Fruit fly (Drosophila melanogaster) whole organism, embryonic: ENCODE data around the gene Pex5.

Experiments
- Abd-B ChIP-seq: fragments of 200-800 bp; sonication (Bioruptor generic); optimal IDR thresholded peaks from 2 replicates; lab custom pipeline; 2018; ENCODE audit warnings: missing biosample characterization, mild to moderate bottlenecking, missing genetic modification characterization, moderate library complexity
- Antp ChIP-seq: fragments of 200-800 bp; sonication (Bioruptor generic); optimal IDR thresholded peaks from 3 replicates; lab custom pipeline; 2016; ENCODE audit warnings: missing biosample characterization, missing genetic modification characterization
- CG10147 ChIP-seq: fragments of 200-800 bp; sonication (Bioruptor generic); optimal IDR thresholded peaks from 2 replicates; lab custom pipeline; 2019; ENCODE audit warnings: missing biosample characterization, mild to moderate bottlenecking, missing genetic modification characterization, moderate library complexity
- CG10274 ChIP-seq: fragments of 200-800 bp; sonication (Bioruptor generic); optimal IDR thresholded peaks from 3 replicates; lab custom pipeline; 2017; ENCODE audit warnings: missing biosample characterization, mild to moderate bottlenecking, missing genetic modification characterization
- CG11723 ChIP-seq: fragments of 200-800 bp; sonication (Bioruptor generic); optimal IDR thresholded peaks from 2 replicates; lab custom pipeline; 2017; ENCODE audit warnings: missing biosample characterization, mild to moderate bottlenecking, missing genetic modification characterization
- CG12219 ChIP-seq: fragments of 200-800 bp; sonication (Bioruptor generic); optimal IDR thresholded peaks from 3 replicates; lab custom pipeline; 2018; ENCODE audit warnings: missing biosample characterization, mild to moderate bottlenecking, missing genetic modification characterization
- CG13287 ChIP-seq: fragments of 200-800 bp; sonication (Bioruptor generic); IDR thresholded peaks from 2 replicates; pipeline ENCODE4 v1.3.6; 2022; ENCODE audit warnings: missing biosample characterization, missing genetic modification characterization; ENCODE audit not compliant: partially characterized antibody
- CG17359 ChIP-seq: fragments of 200-800 bp; sonication (Bioruptor generic); optimal IDR thresholded peaks from 3 replicates; lab custom pipeline; 2018; ENCODE audit warnings: missing biosample characterization, mild to moderate bottlenecking, missing genetic modification characterization, moderate library complexity
- CG17361 ChIP-seq: fragments of 200-800 bp; sonication (Bioruptor generic); IDR thresholded peaks from 3 replicates; pipeline ENCODE4 v1.3.6; 2022; ENCODE audit warnings: missing biosample characterization, missing genetic modification characterization
- CG18262 ChIP-seq: fragments of 200-800 bp; optimal IDR thresholded peaks from 3 replicates; lab custom pipeline; 2019; ENCODE audit warnings: missing biosample characterization, mild to moderate bottlenecking, missing genetic modification characterization, moderate library complexity
- CG5245 ChIP-seq: fragments of 200-800 bp; sonication (Bioruptor generic); optimal IDR thresholded peaks from 3 replicates; lab custom pipeline; 2016; ENCODE audit warnings: missing biosample characterization, missing genetic modification characterization
- CG6175 ChIP-seq: fragments of 200-800 bp; sonication (Bioruptor generic); IDR thresholded peaks from 3 replicates; pipeline ENCODE4 v1.3.6; 2022; ENCODE audit warnings: missing biosample characterization, missing genetic modification characterization
- CG7963 ChIP-seq: fragments of 200-800 bp; sonication (Bioruptor generic); IDR thresholded peaks from 3 replicates; pipeline ENCODE4 v1.3.6; 2022; ENCODE audit warnings: missing biosample characterization, missing genetic modification characterization; ENCODE audit not compliant: partially characterized antibody
- Fer1 ChIP-seq: fragments of 200-800 bp; sonication (Bioruptor generic); optimal IDR thresholded peaks from 2 replicates; lab custom pipeline; 2017; ENCODE audit warnings: missing biosample characterization, mild to moderate bottlenecking, missing genetic modification characterization
- Gsc ChIP-seq: fragments of 200-800 bp; sonication (Bioruptor generic); IDR thresholded peaks from 2 replicates; pipeline ENCODE4 v1.3.6; 2022; ENCODE audit warnings: missing biosample characterization, missing genetic modification characterization
- H15 ChIP-seq: fragments of 200-800 bp; sonication (Bioruptor generic); IDR thresholded peaks from 3 replicates; pipeline ENCODE4 v1.3.6; 2022; ENCODE audit warnings: missing biosample characterization, missing genetic modification characterization
- Hr51 ChIP-seq, 2 experiments: fragments of 200-800 bp; sonication (Bioruptor generic); optimal IDR thresholded peaks; 2 replicates in 1 of 2; 3 replicates in 1 of 2; lab custom pipeline; 2016 to 2018; ENCODE audit warnings: missing biosample characterization in 2 of 2, missing genetic modification characterization in 2 of 2, mild to moderate bottlenecking in 1 of 2, moderate library complexity in 1 of 2
- Hr78 ChIP-seq, 2 experiments: fragments of 200-800 bp in 1 of 2; fragments of >200 bp in 1 of 2; sonication (Bioruptor generic) in 1 of 2; optimal IDR thresholded peaks; 2 replicates each; lab custom pipeline; 2017 to 2019; ENCODE audit warnings: missing biosample characterization in 2 of 2, missing genetic modification characterization in 2 of 2, mild to moderate bottlenecking in 1 of 2, moderate library complexity in 1 of 2
- Med ChIP-seq: fragments of 200-800 bp; sonication (Bioruptor generic); peaks from one replicate; lab custom pipeline; 2016; ENCODE audit warnings: missing biosample characterization, missing genetic modification characterization, mild to moderate bottlenecking, inconsistent platforms, moderate library complexity
- Optix ChIP-seq: fragments of 200-800 bp; sonication (Bioruptor generic); IDR thresholded peaks from 3 replicates; pipeline ENCODE4 v1.3.6; 2022; ENCODE audit warnings: missing biosample characterization, missing genetic modification characterization
- Sin3A ChIP-seq: fragments of >200 bp; optimal IDR thresholded peaks from 2 replicates; lab custom pipeline; 2018
- al ChIP-seq: fragments of 200-800 bp; sonication (Bioruptor generic); IDR thresholded peaks from 2 replicates; pipeline ENCODE4 v1.3.6; 2022; ENCODE audit warnings: missing biosample characterization, missing genetic modification characterization
- az2 ChIP-seq: fragments of 200-800 bp; sonication (Bioruptor generic); optimal IDR thresholded peaks from 3 replicates; lab custom pipeline; 2016; ENCODE audit warnings: missing biosample characterization, missing genetic modification characterization
- br ChIP-seq: fragments of >200 bp; optimal IDR thresholded peaks from 2 replicates; lab custom pipeline; 2017
- chm ChIP-seq: fragments of 200-800 bp; sonication (Bioruptor generic); IDR thresholded peaks from 2 replicates; pipeline ENCODE4 v1.3.6; 2022; ENCODE audit warnings: missing biosample characterization, missing genetic modification characterization
- dpn ChIP-seq, 2 experiments: fragments of 200-800 bp; sonication (Bioruptor generic); optimal IDR thresholded peaks; 3 replicates each; lab custom pipeline; 2016; ENCODE audit warnings: missing biosample characterization in 2 of 2, missing genetic modification characterization in 2 of 2
- ems ChIP-seq: fragments of 200-800 bp; sonication (Bioruptor generic); optimal IDR thresholded peaks from 3 replicates; lab custom pipeline; 2016; ENCODE audit warnings: missing biosample characterization, missing genetic modification characterization
- fd96Cb ChIP-seq: fragments of 200-800 bp; sonication (Bioruptor generic); optimal IDR thresholded peaks from 2 replicates; lab custom pipeline; 2018; ENCODE audit warnings: missing biosample characterization, mild to moderate bottlenecking, missing genetic modification characterization, moderate library complexity
- gcm2 ChIP-seq: fragments of 200-800 bp; sonication (Bioruptor generic); optimal IDR thresholded peaks from 2 replicates; lab custom pipeline; 2016; ENCODE audit warnings: missing biosample characterization, missing genetic modification characterization
- grau ChIP-seq: fragments of 200-800 bp; optimal IDR thresholded peaks from 3 replicates; lab custom pipeline; 2019; ENCODE audit warnings: missing biosample characterization, mild to moderate bottlenecking, missing genetic modification characterization, moderate library complexity
- gt ChIP-seq: fragments of 200-800 bp; sonication (Bioruptor generic); IDR thresholded peaks from 2 replicates; pipeline ENCODE4 v1.3.6; 2022; ENCODE audit warnings: missing biosample characterization, missing genetic modification characterization
- hb ChIP-seq: fragments of 200-800 bp; sonication (Bioruptor generic); IDR thresholded peaks from 3 replicates; pipeline ENCODE4 v1.3.6; 2022; ENCODE audit warnings: missing biosample characterization, missing genetic modification characterization; ENCODE audit not compliant: partially characterized antibody
- hkb ChIP-seq, 2 experiments: fragments of 200-800 bp in 1 of 2; fragments of >200 bp in 1 of 2; sonication (Bioruptor generic) in 1 of 2; IDR thresholded peaks in 1 of 2; optimal IDR thresholded peaks in 1 of 2; 2 replicates each; pipeline versions ENCODE4 v1.3.6 to Lab custom; 2017 to 2022; ENCODE audit warnings: missing biosample characterization in 1 of 2, missing genetic modification characterization in 1 of 2
- hth ChIP-seq: fragments of >200 bp; optimal IDR thresholded peaks from 2 replicates; lab custom pipeline; 2017; ENCODE audit warnings: inconsistent platforms
- lab ChIP-seq: fragments of 200-800 bp; sonication (Bioruptor generic); optimal IDR thresholded peaks from 3 replicates; lab custom pipeline; 2017; ENCODE audit warnings: missing biosample characterization, missing genetic modification characterization, mild to moderate bottlenecking, moderate library complexity, missing genetic modification reagents
- otp ChIP-seq: fragments of 200-800 bp; sonication (Bioruptor generic); IDR thresholded peaks from 3 replicates; pipeline ENCODE4, ENCODE4 v1.3.6; 2022; ENCODE audit warnings: missing biosample characterization, missing genetic modification characterization
- prd ChIP-seq, 3 experiments: fragments of >200 bp in 2 of 3; fragments of 200-800 bp in 1 of 3; sonication (Bioruptor generic) in 1 of 3; optimal IDR thresholded peaks in 2 of 3; IDR thresholded peaks in 1 of 3; 2 replicates in 2 of 3; 3 replicates in 1 of 3; pipeline versions ENCODE4 v1.3.6 to Lab custom; 2017 to 2022; ENCODE audit warnings: missing biosample characterization in 1 of 3, missing genetic modification characterization in 1 of 3
- ranshi ChIP-seq: fragments of 200-800 bp; sonication (Bioruptor generic); IDR thresholded peaks from 2 replicates; pipeline ENCODE4 v1.3.6; 2022; ENCODE audit warnings: missing biosample characterization, missing genetic modification characterization
- seq ChIP-seq: fragments of 200-800 bp; sonication (Bioruptor generic); IDR thresholded peaks from 2 replicates; pipeline ENCODE4 v1.3.6; 2022; ENCODE audit warnings: missing biosample characterization, missing genetic modification characterization
- tap ChIP-seq: fragments of 200-800 bp; optimal IDR thresholded peaks from 3 replicates; lab custom pipeline; 2019; ENCODE audit warnings: missing biosample characterization, mild to moderate bottlenecking, missing genetic modification characterization, moderate library complexity
- tll ChIP-seq, 2 experiments: fragments of 200-800 bp in 1 of 2; fragments of >200 bp in 1 of 2; sonication (Bioruptor generic) in 1 of 2; optimal IDR thresholded peaks; 2 replicates each; lab custom pipeline; 2017 to 2019; ENCODE audit warnings: missing biosample characterization in 2 of 2, missing genetic modification characterization in 2 of 2, mild to moderate bottlenecking in 1 of 2, moderate library complexity in 1 of 2
- yki ChIP-seq: fragments of >200 bp; optimal IDR thresholded peaks from 3 replicates; lab custom pipeline; 2018

The Pex5 gene

dm6 chrX:1907727-1908264, 38.9 kb upstream of the Pex5 start, which contains the start of gene mip130 (continued):
- TF ChIP-seq hkb (optimal IDR thresholded peaks at IDR 0.05; lab: Kevin White, UChicago) = peak; percentile 56
- TF ChIP-seq hkb (GFP tag; IDR thresholded peaks at IDR 0.05; lab: Robert Waterston, UW) = peak; percentile 63; the same call in 1 of the 2 replicates
- TF ChIP-seq al (GFP tag; lab: Robert Waterston, UW) = 0 out of 2 replicates have a peak, but pooled peaks have one; percentile 34
- TF ChIP-seq dpn (GFP tag; optimal IDR thresholded peaks at IDR 0.05; lab: Kevin White, UChicago) = peak; percentile 31 to 40
- TF ChIP-seq seq (GFP tag; lab: Robert Waterston, UW) = 0 out of 2 replicates have a peak, but pooled peaks have one; percentile 23
- peak; percentile 17; the same call in 1 of the 3 replicates for TF ChIP-seq Optix (GFP tag; lab: Robert Waterston, UW)
- peak; percentile 58 for TF ChIP-seq Sin3A (lab: Kevin White, UChicago)
- peak in 1 of 2 experiments; percentile 51 for TF ChIP-seq Hr51 (GFP tag; optimal IDR thresholded peaks at IDR 0.05; lab: Kevin White, UChicago)
- peak; percentile 30 for TF ChIP-seq fd96Cb (tag; lab: Kevin White, UChicago)
- TF ChIP-seq hth = no peak
- TF ChIP-seq H15 (GFP tag; lab: Robert Waterston, UW) = 0 out of 3 replicates have a peak, but pooled peaks have one; percentile 33
- peak; percentile 55 for TF ChIP-seq CG10147 (GFP tag; lab: Kevin White, UChicago)
- 0 out of 3 replicates have a peak, but pooled peaks have one; percentile 50 for TF ChIP-seq hb (GFP tag; lab: Robert Waterston, UW)
- no peak for TF ChIP-seq yki (lab: Kevin White, UChicago)
- TF ChIP-seq otp (GFP tag; lab: Robert Waterston, UW) = no peak
- TF ChIP-seq grau = peak; percentile 57
- peak; percentile 55 for TF ChIP-seq CG18262
- no peak for TF ChIP-seq gt (GFP tag; lab: Robert Waterston, UW)
- TF ChIP-seq lab = peak; percentile 66
- no peak for TF ChIP-seq prd (optimal IDR thresholded peaks at IDR 0.05; lab: Kevin White, UChicago)
- TF ChIP-seq prd (GFP tag; IDR thresholded peaks at IDR 0.05; lab: Robert Waterston, UW) = peak; percentile 40; the same call in 1 of the 3 replicates
- TF ChIP-seq tap (tag; lab: Kevin White, UChicago) = no peak
- TF ChIP-seq ems (GFP tag; lab: Kevin White, UChicago) = peak; percentile 25
- TF ChIP-seq CG12219 (GFP tag; lab: Kevin White, UChicago) = peak; percentile 41
- 0 out of 3 replicates have a peak, but pooled peaks have one; percentile 12 for TF ChIP-seq CG7963 (GFP tag; lab: Robert Waterston, UW)
- TF ChIP-seq, all 482 proteins: peak for 220

dm6 chrX:1903968-1904367, 35.1 kb upstream of the Pex5 start:
- TF ChIP-seq gcm2 (no peak), CG6175 (GFP tag; lab: Robert Waterston, UW) (no peak), tll (GFP tag; optimal IDR thresholded peaks at IDR 0.05; lab: Kevin White, UChicago) (no peak), chm (GFP tag; lab: Robert Waterston, UW) (no peak), ranshi (GFP tag; lab: Robert Waterston, UW) (no peak), az2 (GFP tag; lab: Kevin White, UChicago) (no peak), Hr78 (GFP tag; optimal IDR thresholded peaks at IDR 0.05; lab: Kevin White, UChicago) (no peak), CG17361 (GFP tag; lab: Robert Waterston, UW) (no peak), Fer1 (GFP tag; lab: Kevin White, UChicago) (no peak), br (lab: Kevin White, UChicago) (no peak), CG17359 (no peak), Antp (no peak), Med (no peak), CG13287 (GFP tag; lab: Robert Waterston, UW) (no peak), Abd-B (no peak), CG5245 (GFP tag; lab: Kevin White, UChicago) (no peak), CG10274 (no peak), CG11723 (GFP tag; lab: Kevin White, UChicago) (no peak), Gsc (GFP tag; lab: Robert Waterston, UW) (no peak)
